Worm (Caenorhabditis elegans): ENCODE results near the gene pgp-14.

pgp-14 gene

ce11 chrX:12761295-12761775 lies 12.0 kb upstream of the pgp-14 start (continued):
- TF ChIP-seq hpl-2 (GFP tag; optimal IDR thresholded peaks at IDR 0.05) (no peak), ztf-11 (tag; optimal IDR thresholded peaks at IDR 0.05) (no peak), efl-1 (optimal IDR thresholded peaks at IDR 0.05) (no peak), efl-1 (GFP tag; optimal IDR thresholded peaks at IDR 0.05 in 1 of 2) (no peak), C04F5.9 (tag; optimal IDR thresholded peaks at IDR 0.05) (no peak), jun-1 (tag; optimal IDR thresholded peaks at IDR 0.05) (no peak), ceh-88 (GFP tag; IDR thresholded peaks at IDR 0.05) (no peak), nhr-77 (tag; optimal IDR thresholded peaks at IDR 0.05) (no peak), lin-14 (GFP tag; optimal IDR thresholded peaks at IDR 0.05) (peak; percentile 83), aly-2 (tag; optimal IDR thresholded peaks at IDR 0.05) (no peak), unc-86 (tag; optimal IDR thresholded peaks at IDR 0.05) (no peak), mab-9 (GFP tag; IDR thresholded peaks at IDR 0.05) (no peak), C34B4.2 (tag; optimal IDR thresholded peaks at IDR 0.05) (no peak), tbx-2 (tag; optimal IDR thresholded peaks at IDR 0.05) (no peak), ets-5 (GFP tag; IDR thresholded peaks at IDR 0.05) (no peak), rnt-1 (tag; optimal IDR thresholded peaks at IDR 0.05) (peak; percentile 55), lin-39 (tag; optimal IDR thresholded peaks at IDR 0.05) (peak; percentile 50), ceh-8 (GFP tag; optimal IDR thresholded peaks at IDR 0.05) (no peak), snpc-4 (tag; optimal IDR thresholded peaks at IDR 0.05) (no peak), unc-62 (GFP tag; optimal IDR thresholded peaks at IDR 0.05) (no peak), vab-15 (tag; optimal IDR thresholded peaks at IDR 0.05) (peak; percentile 16), ceh-90 (tag; optimal IDR thresholded peaks at IDR 0.05) (no peak), zag-1 (tag; optimal IDR thresholded peaks at IDR 0.05) (no peak), F16B12.6 (tag; optimal IDR thresholded peaks at IDR 0.05) (no peak), mef-2 (tag; optimal IDR thresholded peaks at IDR 0.05) (no peak), ama-1 (optimal IDR thresholded peaks at IDR 0.05) (no peak), Y116A8C.19 (tag; optimal IDR thresholded peaks at IDR 0.05; ENCODE audit: borderline replicate concordance) (no peak), tlp-1 (tag; optimal IDR thresholded peaks at IDR 0.05) (no peak), nhr-19 (GFP tag; conservative IDR thresholded peaks at IDR 0.05) (peak; percentile 55), skn-1 (tag; optimal IDR thresholded peaks at IDR 0.05) (no peak), dpl-1 (GFP tag; optimal IDR thresholded peaks at IDR 0.05) (no peak), pax-3 (tag; optimal IDR thresholded peaks at IDR 0.05) (no peak)

ce11 chrX:12759642-12760041 lies 10.3 kb upstream of the pgp-14 start:
- TF ChIP-seq vab-15 (tag; optimal IDR thresholded peaks at IDR 0.05) (no peak), nhr-71 (tag; optimal IDR thresholded peaks at IDR 0.05) (peak; percentile 67), hpl-2 (GFP tag; optimal IDR thresholded peaks at IDR 0.05) (no peak), snpc-4 (tag; optimal IDR thresholded peaks at IDR 0.05) (no peak), ets-5 (GFP tag; IDR thresholded peaks at IDR 0.05) (no peak), mep-1 (tag; optimal IDR thresholded peaks at IDR 0.05) (peak; percentile 47), alr-1 (tag; optimal IDR thresholded peaks at IDR 0.05; ENCODE audit: borderline replicate concordance) (no peak), aha-1 (tag; optimal IDR thresholded peaks at IDR 0.05) (no peak), nhr-84 (tag; optimal IDR thresholded peaks at IDR 0.05) (no peak), lin-14 (GFP tag; optimal IDR thresholded peaks at IDR 0.05) (peak; percentile 63), efl-3 (GFP tag; optimal IDR thresholded peaks at IDR 0.05) (no peak), lir-3 (tag; optimal IDR thresholded peaks at IDR 0.05; ENCODE audit: poor library complexity) (peak; percentile 53), pax-3 (tag; optimal IDR thresholded peaks at IDR 0.05) (no peak), ztf-4 (tag; optimal IDR thresholded peaks at IDR 0.05) (no peak), fkh-8 (tag; optimal IDR thresholded peaks at IDR 0.05) (no peak), rnt-1 (tag; optimal IDR thresholded peaks at IDR 0.05) (no peak), unc-98 (GFP tag; IDR thresholded peaks at IDR 0.05) (no peak), C34B4.2 (tag; optimal IDR thresholded peaks at IDR 0.05) (no peak), grh-1 (GFP tag; IDR thresholded peaks at IDR 0.05) (no peak), Y116A8C.19 (tag; optimal IDR thresholded peaks at IDR 0.05; ENCODE audit: borderline replicate concordance) (no peak), dsc-1 (tag; optimal IDR thresholded peaks at IDR 0.05) (no peak), unc-62 (GFP tag; optimal IDR thresholded peaks at IDR 0.05) (no peak), elt-3 (tag; optimal IDR thresholded peaks at IDR 0.05) (peak in 5 of 6 experiments; percentile 34 to 73 (median 44)), ceh-63 (GFP tag; optimal IDR thresholded peaks at IDR 0.05) (no peak), fkh-10 (GFP tag; optimal IDR thresholded peaks at IDR 0.05) (no peak), lin-35 (GFP tag; optimal IDR thresholded peaks at IDR 0.05) (peak in 1 of 2 experiments; percentile 67), irx-1 (tag; optimal IDR thresholded peaks at IDR 0.05) (no peak), nhr-237 (tag; optimal IDR thresholded peaks at IDR 0.05) (no peak), snu-23 (GFP tag; optimal IDR thresholded peaks at IDR 0.05) (peak; percentile 54), nhr-47 (tag; optimal IDR thresholded peaks at IDR 0.05) (no peak), egl-27 (tag; optimal IDR thresholded peaks at IDR 0.05) (no peak)
